Fruit fly (Drosophila melanogaster) whole organism, wandering third instar larva: ENCODE measurements around the gene CG42784.

ENCODE experiments used
- GATAd ChIP-seq: sonication (Bioruptor generic); optimal IDR thresholded peaks from 2 replicates; lab custom pipeline; 2016; ENCODE audit warnings: missing biosample characterization, missing genetic modification characterization
- Hnf4 ChIP-seq: fragments of 200-800 bp; sonication (Bioruptor generic); optimal IDR thresholded peaks from 2 replicates; lab custom pipeline; 2016; ENCODE audit warnings: missing biosample characterization, mild to moderate bottlenecking, missing genetic modification characterization
- Hr83 ChIP-seq: fragments of 200-300 bp; sonication (Bioruptor generic); optimal IDR thresholded peaks from 2 replicates; lab custom pipeline; 2016; ENCODE audit warnings: missing biosample characterization, mild to moderate bottlenecking, missing genetic modification characterization, moderate library complexity; ENCODE audit not compliant: poor library complexity, severe bottlenecking
- Myc ChIP-seq: fragments of >200 bp; optimal IDR thresholded peaks from 2 replicates; lab custom pipeline; 2017
- N ChIP-seq: fragments of >200 bp; optimal IDR thresholded peaks from 2 replicates; lab custom pipeline; 2018; ENCODE audit warnings: missing biosample characterization, missing external identifiers, missing genetic modification characterization
- br ChIP-seq: fragments of 200-800 bp; sonication (Bioruptor generic); optimal IDR thresholded peaks from 2 replicates; lab custom pipeline; 2016; ENCODE audit warnings: missing biosample characterization, missing genetic modification characterization
- psq ChIP-seq: fragments of 200-800 bp; sonication (Bioruptor generic); optimal IDR thresholded peaks from 3 replicates; lab custom pipeline; 2017; ENCODE audit warnings: missing biosample characterization, mild to moderate bottlenecking, missing genetic modification characterization, moderate library complexity
- sv ChIP-seq: fragments of 200-800 bp; sonication (Bioruptor generic); optimal IDR thresholded peaks from 3 replicates; lab custom pipeline; 2016; ENCODE audit warnings: missing biosample characterization, missing genetic modification characterization
- tai ChIP-seq: sonication (Bioruptor generic); optimal IDR thresholded peaks from 2 replicates; lab custom pipeline; 2016; ENCODE audit warnings: missing biosample characterization, missing genetic modification characterization

dm6 chr2L:13512182-13513032 lies 97.2 kb downstream of the CG42784 start:
- TF ChIP-seq Hnf4 (GFP tag; lab: Kevin White, UChicago) (no peak), tai (GFP tag; lab: Kevin White, UChicago) (no peak), br (GFP tag; lab: Kevin White, UChicago) (no peak), sv (GFP tag; lab: Kevin White, UChicago) (no peak), GATAd (GFP tag; lab: Kevin White, UChicago) (no peak), Myc (lab: Kevin White, UChicago) (no peak), psq (GFP tag; lab: Kevin White, UChicago) (no peak), N (GFP tag; lab: Kevin White, UChicago) (no peak), Hr83 (GFP tag; lab: Kevin White, UChicago) (peak; percentile 26)
